Fruit fly (Drosophila melanogaster) whole organism: ENCODE results near the gene mRNA-cap.

Source experiments
- CG8478 ChIP-seq: fragments of >200 bp; optimal IDR thresholded peaks from 2 replicates; lab custom pipeline; 2018; ENCODE audit warnings: inconsistent platforms
- Dll ChIP-seq: fragments of >200 bp; optimal IDR thresholded peaks from 2 replicates; lab custom pipeline; 2017
- EcR ChIP-seq, 2 experiments: fragments of >200 bp; optimal IDR thresholded peaks; 2 replicates each; lab custom pipeline; 2017; ENCODE audit warnings: missing biosample characterization in 2 of 2, missing genetic modification characterization in 2 of 2, missing genetic modification reagents in 2 of 2
- pan ChIP-seq: fragments of >200 bp; optimal IDR thresholded peaks from 2 replicates; lab custom pipeline; 2017
- psq ChIP-seq: fragments of >200 bp; optimal IDR thresholded peaks from 2 replicates; lab custom pipeline; 2017
- usp ChIP-seq: fragments of >200 bp; optimal IDR thresholded peaks from 2 replicates; lab custom pipeline; 2017; ENCODE audit warnings: missing biosample characterization, missing genetic modification characterization, mixed read lengths

Gene mRNA-cap

dm6 chrX:14242479-14242878 is at the start of gene mRNA-cap:
Gene mRNA-cap, minus strand, starts transcription at chrX:14242822.
- TF ChIP-seq Dll (no peak), EcR (GFP tag; optimal IDR thresholded peaks at IDR 0.05; lab: Kevin White, UChicago) (no peak), CG8478 (lab: Kevin White, UChicago) (no peak), pan (lab: Kevin White, UChicago) (no peak), usp (GFP tag; lab: Kevin White, UChicago) (no peak), psq (lab: Kevin White, UChicago) (no peak)

dm6 chrX:14289293-14289692 is 46.7 kb upstream of the mRNA-cap start, which contains the start of gene CG9400:
Gene CG9400, minus strand, starts transcription at chrX:14289393.
- no peak for TF ChIP-seq Dll
- no peak for TF ChIP-seq EcR (GFP tag; optimal IDR thresholded peaks at IDR 0.05; lab: Kevin White, UChicago)
- TF ChIP-seq usp (GFP tag; lab: Kevin White, UChicago) = no peak
- TF ChIP-seq psq (lab: Kevin White, UChicago) = no peak
- TF ChIP-seq CG8478 (lab: Kevin White, UChicago) = no peak
- no peak for TF ChIP-seq pan (lab: Kevin White, UChicago)

dm6 chrX:14277435-14277834 is 34.8 kb upstream of the mRNA-cap start, which contains the start of gene Muc12Ea:
Gene Muc12Ea, plus strand, starts transcription at chrX:14277735.
- TF ChIP-seq CG8478 (lab: Kevin White, UChicago) = no peak
- TF ChIP-seq Dll = no peak
- TF ChIP-seq EcR (GFP tag; optimal IDR thresholded peaks at IDR 0.05; lab: Kevin White, UChicago) = no peak
- no peak for TF ChIP-seq psq (lab: Kevin White, UChicago)
- TF ChIP-seq pan (lab: Kevin White, UChicago) = no peak
- no peak for TF ChIP-seq usp (GFP tag; lab: Kevin White, UChicago)

- no peak for TF ChIP-seq pan (lab: Kevin White, UChicago)
- TF ChIP-seq usp (GFP tag; lab: Kevin White, UChicago) = no peak
- no peak for TF ChIP-seq Dll
- no peak for TF ChIP-seq psq (lab: Kevin White, UChicago)
- TF ChIP-seq EcR (GFP tag; optimal IDR thresholded peaks at IDR 0.05; lab: Kevin White, UChicago) = no peak
- TF ChIP-seq CG8478 (lab: Kevin White, UChicago) = no peak
Measured at dm6 chrX:14266075-14266474, 23.5 kb upstream of the mRNA-cap start, which contains the start of the genes CG13404 and na. Gene CG13404, minus strand, starts transcription at chrX:14266250. Gene na, plus strand, starts transcription at chrX:14266367.

dm6 chrX:14265149-14265548 is 22.5 kb upstream of the mRNA-cap start:
- TF ChIP-seq Dll = no peak
- no peak for TF ChIP-seq EcR (GFP tag; optimal IDR thresholded peaks at IDR 0.05; lab: Kevin White, UChicago)
- no peak for TF ChIP-seq CG8478 (lab: Kevin White, UChicago)
- no peak for TF ChIP-seq pan (lab: Kevin White, UChicago)
- TF ChIP-seq usp (GFP tag; lab: Kevin White, UChicago) = no peak
- no peak for TF ChIP-seq psq (lab: Kevin White, UChicago)

- no peak for TF ChIP-seq psq (lab: Kevin White, UChicago)
- TF ChIP-seq Dll = no peak
- TF ChIP-seq pan (lab: Kevin White, UChicago) = no peak
- TF ChIP-seq CG8478 (lab: Kevin White, UChicago) = no peak
- TF ChIP-seq usp (GFP tag; lab: Kevin White, UChicago) = no peak
- no peak for TF ChIP-seq EcR (GFP tag; optimal IDR thresholded peaks at IDR 0.05; lab: Kevin White, UChicago)
Measured at dm6 chrX:14260863-14261262, 18.2 kb upstream of the mRNA-cap start, which contains the start of the genes CG46317 and Tat. Gene CG46317, plus strand, starts transcription at chrX:14261223. Gene Tat, plus strand, starts transcription at chrX:14261223.

dm6 chrX:14247035-14247786 is 4.6 kb upstream of the mRNA-cap start, which contains the start of gene mud:
Gene mud, plus strand, starts transcription at chrX:14247732.
- TF ChIP-seq pan (lab: Kevin White, UChicago) (no peak), usp (GFP tag; lab: Kevin White, UChicago) (no peak), CG8478 (lab: Kevin White, UChicago) (no peak), Dll (no peak), psq (lab: Kevin White, UChicago) (no peak), EcR (GFP tag; optimal IDR thresholded peaks at IDR 0.05; lab: Kevin White, UChicago) (no peak)

- TF ChIP-seq usp (GFP tag; lab: Kevin White, UChicago) (no peak), pan (lab: Kevin White, UChicago) (no peak), psq (lab: Kevin White, UChicago) (no peak), Dll (no peak), EcR (GFP tag; optimal IDR thresholded peaks at IDR 0.05; lab: Kevin White, UChicago) (no peak), CG8478 (lab: Kevin White, UChicago) (no peak)
Measured at dm6 chrX:14242941-14243736, 517 bp upstream of the mRNA-cap start, which contains the start of gene CG32599. Gene CG32599, plus strand, starts transcription at chrX:14243686.

- TF ChIP-seq psq (lab: Kevin White, UChicago) = no peak
- no peak for TF ChIP-seq CG8478 (lab: Kevin White, UChicago)
- no peak for TF ChIP-seq EcR (GFP tag; optimal IDR thresholded peaks at IDR 0.05; lab: Kevin White, UChicago)
- no peak for TF ChIP-seq Dll
- no peak for TF ChIP-seq usp (GFP tag; lab: Kevin White, UChicago)
- no peak for TF ChIP-seq pan (lab: Kevin White, UChicago)
Measured at dm6 chrX:14237873-14238394, 4.7 kb downstream of the mRNA-cap start, which contains the start of the genes Fbxl4 and Dus2. Gene Fbxl4, minus strand, starts transcription at chrX:14237923. Gene Dus2, plus strand, starts transcription at chrX:14237988.

- TF ChIP-seq CG8478 (lab: Kevin White, UChicago) (no peak), psq (lab: Kevin White, UChicago) (no peak), usp (GFP tag; lab: Kevin White, UChicago) (no peak)
Measured at dm6 chrX:14234468-14234867, 8.2 kb downstream of the mRNA-cap start.
